Worm (Caenorhabditis elegans): ENCODE measurements around the gene lgc-41.

Gene lgc-41

DNA sequence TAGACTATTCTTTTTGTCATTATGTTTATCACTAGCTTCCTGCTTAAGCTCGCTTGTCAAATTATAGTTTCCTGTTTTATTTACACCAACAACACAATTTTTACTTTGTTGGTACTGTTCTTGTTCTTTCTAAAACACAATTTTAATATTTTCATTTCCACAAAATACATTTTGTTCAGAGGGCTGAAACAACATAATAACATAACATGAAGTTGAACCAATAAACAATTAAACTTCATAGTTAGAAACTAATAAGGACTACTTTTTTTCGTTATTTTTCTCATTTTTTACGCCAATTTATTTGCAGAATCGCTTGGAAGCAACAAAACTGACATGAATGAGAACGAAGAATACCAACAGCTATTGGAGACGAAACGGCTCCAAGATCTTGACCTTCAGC lies 10.2 kb upstream of the lgc-41 start, which contains the start of gene C39B10.3:
Gene C39B10.3, plus strand, starts transcription at position 301 of the 400 bp plus-strand sequence.
- TF ChIP-seq F44E2.7 (GFP tag; IDR thresholded peaks at IDR 0.05) (no peak), zag-1 (tag; optimal IDR thresholded peaks at IDR 0.05) (no peak), hlh-11 (tag; optimal IDR thresholded peaks at IDR 0.05) (no peak), zfp-2 (tag; optimal IDR thresholded peaks at IDR 0.05) (no peak), nhr-28 (tag; optimal IDR thresholded peaks at IDR 0.05) (no peak), nhr-41 (GFP tag; IDR thresholded peaks at IDR 0.05) (no peak), ceh-20 (GFP tag; IDR thresholded peaks at IDR 0.05) (no peak), gei-8 (GFP tag; optimal IDR thresholded peaks at IDR 0.05) (no peak), arid-1 (GFP tag; conservative IDR thresholded peaks at IDR 0.05) (no peak), fos-1 (tag; optimal IDR thresholded peaks at IDR 0.05) (no peak), egl-43 (GFP tag; IDR thresholded peaks at IDR 0.05) (no peak), daf-19 (GFP tag; conservative IDR thresholded peaks at IDR 0.05) (no peak), aly-2 (tag; optimal IDR thresholded peaks at IDR 0.05) (no peak), sdz-12 (GFP tag; optimal IDR thresholded peaks at IDR 0.05) (no peak), Y75B8A.6 (GFP tag; IDR thresholded peaks at IDR 0.05) (no peak), snpc-4 (tag; optimal IDR thresholded peaks at IDR 0.05) (no peak), ZK546.5 (tag; optimal IDR thresholded peaks at IDR 0.05) (no peak), ztf-11 (tag; optimal IDR thresholded peaks at IDR 0.05) (no peak)

DNA sequence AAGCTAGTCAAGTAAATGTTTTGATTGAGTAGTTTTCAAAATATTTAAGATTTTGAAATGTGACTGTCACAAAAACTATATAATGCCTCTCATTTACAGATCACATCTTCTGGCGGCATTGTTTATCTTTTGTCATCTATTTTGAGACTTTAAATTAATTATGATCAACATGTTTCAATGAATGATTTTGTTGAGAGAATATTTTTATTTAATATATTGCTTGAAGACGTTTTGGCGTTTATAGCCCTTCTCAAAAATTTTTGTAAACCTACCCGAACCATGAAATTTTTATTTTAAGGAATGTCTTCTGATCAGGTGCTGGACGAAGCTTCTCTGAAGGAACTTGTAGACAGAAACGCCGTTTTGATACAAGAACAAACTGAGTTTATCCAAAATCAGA lies 9.4 kb upstream of the lgc-41 start, which contains the start of gene C39B10.4:
Gene C39B10.4, plus strand, starts transcription at position 301 of the 400 bp plus-strand sequence.
- TF ChIP-seq daf-8 (GFP tag; IDR thresholded peaks at IDR 0.05) (no peak), ceh-28 (tag; optimal IDR thresholded peaks at IDR 0.05) (no peak), mes-2 (tag; optimal IDR thresholded peaks at IDR 0.05; ENCODE audit: poor library complexity, severe bottlenecking) (no peak), mep-1 (tag; optimal IDR thresholded peaks at IDR 0.05) (no peak), nhr-77 (tag; optimal IDR thresholded peaks at IDR 0.05) (no peak), T26A8.4 (GFP tag; IDR thresholded peaks at IDR 0.05) (no peak), pqm-1 (tag; optimal IDR thresholded peaks at IDR 0.05) (no peak), nhr-102 (tag; optimal IDR thresholded peaks at IDR 0.05) (no peak), unc-130 (GFP tag; optimal IDR thresholded peaks at IDR 0.05) (no peak), mdt-29 (GFP tag; IDR thresholded peaks at IDR 0.05) (no peak), unc-39 (tag; optimal IDR thresholded peaks at IDR 0.05) (no peak), mxl-2 (GFP tag; conservative IDR thresholded peaks at IDR 0.05) (no peak), lin-39 (tag; optimal IDR thresholded peaks at IDR 0.05) (no peak), hif-1 (tag; optimal IDR thresholded peaks at IDR 0.05) (no peak), egl-43 (GFP tag; IDR thresholded peaks at IDR 0.05) (no peak), ceh-44 (GFP tag; IDR thresholded peaks at IDR 0.05) (no peak), zip-11 (GFP tag; IDR thresholded peaks at IDR 0.05) (no peak), spr-3 (GFP tag; optimal IDR thresholded peaks at IDR 0.05) (no peak), F44E2.7 (GFP tag; IDR thresholded peaks at IDR 0.05) (no peak)

DNA sequence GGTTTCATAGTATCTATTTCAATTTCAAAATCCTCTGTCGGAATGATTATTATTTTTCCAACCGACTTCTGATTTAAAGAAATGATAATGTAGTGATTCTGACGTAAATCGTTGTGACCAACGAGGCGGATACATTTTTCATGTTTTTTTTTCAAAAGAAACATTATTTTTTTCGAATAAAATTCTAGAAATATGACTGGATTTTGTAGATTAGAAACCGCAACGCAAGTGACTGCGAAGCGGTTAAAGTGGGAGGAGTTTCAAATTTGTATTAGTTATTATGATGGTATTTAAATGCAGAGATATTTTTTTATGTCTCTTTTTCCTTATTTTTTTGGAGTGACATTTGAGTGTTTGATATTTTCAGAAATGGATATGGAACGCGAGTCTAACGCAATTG lies 7.1 kb upstream of the lgc-41 start, which contains the start of gene C39B10.5:
Gene C39B10.5, plus strand, starts transcription at position 362 of the 400 bp plus-strand sequence.
- TF ChIP-seq ceh-44 (GFP tag; IDR thresholded peaks at IDR 0.05) (no peak), ZK337.2 (GFP tag; IDR thresholded peaks at IDR 0.05) (no peak), attf-4 (tag; optimal IDR thresholded peaks at IDR 0.05) (no peak), daf-8 (GFP tag; IDR thresholded peaks at IDR 0.05) (no peak), nhr-77 (tag; optimal IDR thresholded peaks at IDR 0.05) (no peak), mdt-29 (GFP tag; IDR thresholded peaks at IDR 0.05) (no peak), skn-1 (tag; optimal IDR thresholded peaks at IDR 0.05) (no peak), lin-38 (GFP tag; IDR thresholded peaks at IDR 0.05) (no peak)
